Fruit fly (Drosophila melanogaster) whole organism, embryonic: Measurements from ENCODE around the gene Ccp84Aa.

ENCODE experiments used
- B-H1 ChIP-seq: fragments of 200-800 bp; sonication (Bioruptor generic); IDR thresholded peaks from 3 replicates; pipeline ENCODE4 v1.3.6; 2022; ENCODE audit warnings: missing biosample characterization, missing genetic modification characterization
- BtbVII ChIP-seq: fragments of 200-800 bp; sonication (Bioruptor generic); optimal IDR thresholded peaks from 3 replicates; lab custom pipeline; 2017; ENCODE audit warnings: missing biosample characterization, mild to moderate bottlenecking, missing genetic modification characterization
- C15 ChIP-seq: fragments of 200-800 bp; sonication (Bioruptor generic); IDR thresholded peaks from 3 replicates; pipeline ENCODE4 v1.3.6; 2022; ENCODE audit warnings: missing biosample characterization, missing genetic modification characterization
- CG12155 ChIP-seq: fragments of 200-800 bp; sonication (Bioruptor generic); optimal IDR thresholded peaks from 3 replicates; lab custom pipeline; 2016; ENCODE audit warnings: missing biosample characterization, missing genetic modification characterization
- CG12299 ChIP-seq: fragments of 200-800 bp; sonication (Bioruptor generic); optimal IDR thresholded peaks from 2 replicates; lab custom pipeline; 2018; ENCODE audit warnings: missing biosample characterization, mild to moderate bottlenecking, missing genetic modification characterization
- CG14710 ChIP-seq: fragments of 200-800 bp; sonication (Bioruptor generic); optimal IDR thresholded peaks from 3 replicates; lab custom pipeline; 2019; ENCODE audit warnings: missing biosample characterization, mild to moderate bottlenecking, missing genetic modification characterization, moderate library complexity
- CG14965 ChIP-seq: fragments of 200-800 bp; sonication (Bioruptor generic); optimal IDR thresholded peaks from 2 replicates; lab custom pipeline; 2016; ENCODE audit warnings: missing biosample characterization, missing genetic modification characterization, borderline replicate concordance
- CG1529 ChIP-seq: fragments of 200-800 bp; sonication (Bioruptor generic); optimal IDR thresholded peaks from 3 replicates; lab custom pipeline; 2018; ENCODE audit warnings: missing biosample characterization, missing genetic modification characterization
- CG1602 ChIP-seq: fragments of 200-800 bp; sonication (Bioruptor generic); optimal IDR thresholded peaks from 3 replicates; lab custom pipeline; 2016; ENCODE audit warnings: missing biosample characterization, missing genetic modification characterization
- CG17186 ChIP-seq: fragments of 200-800 bp; sonication (Bioruptor generic); optimal IDR thresholded peaks from 3 replicates; lab custom pipeline; 2017; ENCODE audit warnings: missing biosample characterization, missing genetic modification reagents, missing genetic modification characterization
- CG17829 ChIP-seq: fragments of 200-800 bp; optimal IDR thresholded peaks from 2 replicates; lab custom pipeline; 2019; ENCODE audit warnings: missing biosample characterization, mild to moderate bottlenecking, missing genetic modification characterization, moderate library complexity
- CG18011 ChIP-seq: fragments of 200-800 bp; sonication (Bioruptor generic); optimal IDR thresholded peaks from 2 replicates; lab custom pipeline; 2017; ENCODE audit warnings: missing biosample characterization, missing genetic modification characterization, mild to moderate bottlenecking, moderate library complexity, missing genotype
- CG2202 ChIP-seq: fragments of 200-800 bp; sonication (Bioruptor generic); optimal IDR thresholded peaks from 2 replicates; lab custom pipeline; 2018; ENCODE audit warnings: missing biosample characterization, mild to moderate bottlenecking, missing genetic modification characterization
- CG3281 ChIP-seq: fragments of 200-800 bp; sonication (Bioruptor generic); optimal IDR thresholded peaks from 3 replicates; lab custom pipeline; 2017; ENCODE audit warnings: missing biosample characterization, mild to moderate bottlenecking, missing genetic modification characterization
- CG4730 ChIP-seq: fragments of 200-800 bp; sonication (Bioruptor generic); IDR thresholded peaks from 2 replicates; pipeline ENCODE4 v1.3.6; 2022; ENCODE audit warnings: missing biosample characterization, missing genetic modification characterization
- CG8089 ChIP-seq: fragments of 200-800 bp; sonication (Bioruptor generic); optimal IDR thresholded peaks from 3 replicates; lab custom pipeline; 2016; ENCODE audit warnings: missing biosample characterization, missing genetic modification characterization
- CG8290 ChIP-seq, 3 experiments: fragments of 200-800 bp; sonication (Bioruptor generic); optimal IDR thresholded peaks; 2 replicates each; lab custom pipeline; 2016 to 2019; ENCODE audit warnings: missing biosample characterization in 3 of 3, missing genetic modification characterization in 3 of 3, mild to moderate bottlenecking in 2 of 3, moderate library complexity in 1 of 3
- CG8478 ChIP-seq: fragments of >200 bp; optimal IDR thresholded peaks from 2 replicates; lab custom pipeline; 2018
- D19B ChIP-seq: fragments of 200-800 bp; sonication (Bioruptor generic); optimal IDR thresholded peaks from 2 replicates; lab custom pipeline; 2017; ENCODE audit warnings: missing biosample characterization, mild to moderate bottlenecking, missing genetic modification characterization
- Dek ChIP-seq: fragments of 200-800 bp; sonication (Bioruptor generic); optimal IDR thresholded peaks from 3 replicates; lab custom pipeline; 2019; ENCODE audit warnings: missing biosample characterization, mild to moderate bottlenecking, missing genetic modification characterization, moderate library complexity
- E2f2 ChIP-seq: fragments of 200-800 bp; sonication (Bioruptor generic); IDR thresholded peaks from 2 replicates; pipeline ENCODE4 v1.3.6; 2022; ENCODE audit warnings: missing biosample characterization, missing genetic modification characterization
- Elba2 ChIP-seq: fragments of 200-800 bp; sonication (Bioruptor generic); optimal IDR thresholded peaks from 3 replicates; lab custom pipeline; 2016; ENCODE audit warnings: missing biosample characterization, missing genetic modification characterization
- NC2β ChIP-seq: fragments of 200-800 bp; sonication (Bioruptor generic); optimal IDR thresholded peaks from 2 replicates; lab custom pipeline; 2016; ENCODE audit warnings: missing biosample characterization, missing genetic modification characterization
- Neu2 ChIP-seq: fragments of 200-800 bp; sonication (Bioruptor generic); optimal IDR thresholded peaks from 3 replicates; lab custom pipeline; 2016; ENCODE audit warnings: missing biosample characterization, missing genetic modification characterization, borderline replicate concordance
- Pdp1 ChIP-seq, 2 experiments: fragments of 200-800 bp; sonication (Bioruptor generic); optimal IDR thresholded peaks; 3 replicates each; lab custom pipeline; 2016; ENCODE audit warnings: missing biosample characterization in 2 of 2, missing genetic modification characterization in 2 of 2, mild to moderate bottlenecking in 1 of 2, moderate library complexity in 1 of 2
- Sin3A ChIP-seq: fragments of >200 bp; optimal IDR thresholded peaks from 2 replicates; lab custom pipeline; 2018
- Vsx1 ChIP-seq: fragments of 200-800 bp; sonication (Bioruptor generic); optimal IDR thresholded peaks from 2 replicates; lab custom pipeline; 2017; ENCODE audit warnings: missing biosample characterization, mild to moderate bottlenecking, missing genetic modification characterization, missing genetic modification reagents
- Xrp1 ChIP-seq: fragments of 200-800 bp; sonication (Bioruptor generic); IDR thresholded peaks from 2 replicates; pipeline ENCODE4 v1.3.6; 2022; ENCODE audit warnings: missing biosample characterization, missing genetic modification characterization
- cas ChIP-seq: fragments of 200-800 bp; sonication (Bioruptor generic); IDR thresholded peaks from 2 replicates; pipeline ENCODE4 v1.3.6; 2022; ENCODE audit warnings: missing biosample characterization, missing genetic modification characterization
- corto ChIP-seq: fragments of 200-800 bp; sonication (Bioruptor generic); optimal IDR thresholded peaks from 2 replicates; lab custom pipeline; 2016; ENCODE audit warnings: missing biosample characterization, mild to moderate bottlenecking, missing genetic modification characterization, moderate library complexity
- disco-r ChIP-seq: fragments of 200-800 bp; sonication (Bioruptor generic); optimal IDR thresholded peaks from 2 replicates; lab custom pipeline; 2016; ENCODE audit warnings: missing biosample characterization, missing genetic modification characterization
- eve ChIP-seq, 2 experiments: fragments of >200 bp; optimal IDR thresholded peaks; 2 replicates each; lab custom pipeline; 2017; ENCODE audit warnings: missing biosample characterization in 2 of 2, missing genetic modification characterization in 2 of 2
- ftz-f1 ChIP-seq: fragments of 200-800 bp; sonication (Bioruptor generic); optimal IDR thresholded peaks from 2 replicates; lab custom pipeline; 2016; ENCODE audit warnings: missing biosample characterization, missing genetic modification characterization
- klu ChIP-seq: fragments of 200-800 bp; sonication (Bioruptor generic); IDR thresholded peaks from 2 replicates; pipeline ENCODE4 v1.3.6; 2022; ENCODE audit warnings: missing biosample characterization, missing genetic modification characterization
- lola ChIP-seq, 3 experiments: fragments of >200 bp in 2 of 3; fragments of 200-800 bp in 1 of 3; sonication (Bioruptor generic) in 1 of 3; optimal IDR thresholded peaks; 2 replicates each; lab custom pipeline; 2017 to 2019; ENCODE audit warnings: missing biosample characterization in 3 of 3, missing genetic modification characterization in 3 of 3, mild to moderate bottlenecking in 1 of 3, moderate library complexity in 1 of 3
- luna ChIP-seq: fragments of 200-800 bp; sonication (Bioruptor generic); optimal IDR thresholded peaks from 2 replicates; lab custom pipeline; 2016; ENCODE audit warnings: missing biosample characterization, missing genetic modification characterization
- pnt ChIP-seq: fragments of 200-800 bp; sonication (Bioruptor generic); optimal IDR thresholded peaks from 3 replicates; lab custom pipeline; 2016; ENCODE audit warnings: missing biosample characterization, missing genetic modification characterization
- prd ChIP-seq, 3 experiments: fragments of >200 bp in 2 of 3; fragments of 200-800 bp in 1 of 3; sonication (Bioruptor generic) in 1 of 3; optimal IDR thresholded peaks in 2 of 3; IDR thresholded peaks in 1 of 3; 2 replicates in 2 of 3; 3 replicates in 1 of 3; pipeline versions ENCODE4 v1.3.6 to Lab custom; 2017 to 2022; ENCODE audit warnings: missing biosample characterization in 1 of 3, missing genetic modification characterization in 1 of 3
- slp2 ChIP-seq: fragments of 200-800 bp; sonication (Bioruptor generic); optimal IDR thresholded peaks from 2 replicates; lab custom pipeline; 2016; ENCODE audit warnings: missing biosample characterization, missing genetic modification characterization
- sna ChIP-seq: fragments of 200-800 bp; sonication (Bioruptor generic); IDR thresholded peaks from 2 replicates; pipeline ENCODE4 v1.3.6; 2022; ENCODE audit warnings: missing biosample characterization, missing genetic modification characterization; ENCODE audit not compliant: partially characterized antibody
- tna ChIP-seq: fragments of 200-800 bp; sonication (Bioruptor generic); IDR thresholded peaks from 2 replicates; pipeline ENCODE4 v1.3.6; 2022; ENCODE audit warnings: missing biosample characterization, missing genetic modification characterization; ENCODE audit not compliant: partially characterized antibody
- ttk ChIP-seq: fragments of 200-800 bp; sonication (Bioruptor generic); IDR thresholded peaks from 2 replicates; pipeline ENCODE4 v2.1.2; 2022; ENCODE audit warnings: missing biosample characterization, missing genetic modification characterization
- zfh1 ChIP-seq: fragments of 200-800 bp; sonication (Bioruptor generic); IDR thresholded peaks from 3 replicates; pipeline ENCODE4 v1.3.6; 2022; ENCODE audit warnings: missing biosample characterization, missing genetic modification characterization

Ccp84Aa gene

DNA sequence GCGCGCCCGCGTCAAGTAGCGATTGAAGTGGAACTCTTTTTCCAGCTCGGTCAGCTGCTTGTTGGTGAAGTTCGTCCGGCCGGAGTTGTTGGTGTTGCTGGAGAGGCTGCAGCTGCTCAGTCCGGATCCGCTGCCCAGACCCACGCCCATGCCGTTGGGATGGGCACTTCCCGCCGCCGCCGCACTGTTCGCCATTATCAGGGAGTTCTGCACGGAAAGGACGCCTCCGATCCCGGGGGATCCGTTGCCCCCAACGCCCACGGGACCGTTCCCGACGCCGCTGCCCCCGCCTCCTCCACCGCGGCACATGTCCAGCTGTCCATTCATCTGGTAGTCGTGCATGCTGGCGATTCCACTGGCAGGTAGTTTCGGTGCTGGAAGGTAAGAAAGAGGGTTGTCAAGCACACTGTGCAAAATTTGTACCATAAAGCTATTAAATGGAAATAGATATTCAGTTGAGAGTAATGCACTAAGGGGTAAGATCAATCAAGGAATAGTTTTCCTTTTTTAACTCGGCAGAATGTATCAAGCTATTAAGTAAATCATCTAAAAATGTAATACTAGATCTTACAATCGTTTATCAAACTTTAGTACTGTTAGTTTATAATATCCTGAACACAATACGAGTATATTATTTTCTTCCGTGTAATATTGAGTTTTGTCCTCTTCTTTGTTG is 41.1 kb upstream of the Ccp84Aa start (continued):
- TF ChIP-seq CG8290 (GFP tag; optimal IDR thresholded peaks at IDR 0.05; lab: Kevin White, UChicago) (no peak), CG8290 (tag; optimal IDR thresholded peaks at IDR 0.05; lab: Kevin White, UChicago) (no peak), B-H1 (GFP tag; lab: Robert Waterston, UW) (no peak), CG14710 (peak; percentile 31), corto (GFP tag; lab: Kevin White, UChicago) (no peak), D19B (GFP tag; lab: Kevin White, UChicago) (no peak), eve (GFP tag; optimal IDR thresholded peaks at IDR 0.05; lab: Kevin White, UChicago) (peak in 1 of 2 experiments; percentile 27), CG12155 (GFP tag; lab: Kevin White, UChicago) (no peak), CG17186 (GFP tag; lab: Kevin White, UChicago) (no peak), sna (GFP tag; lab: Robert Waterston, UW) (no peak), Elba2 (GFP tag; lab: Kevin White, UChicago) (peak; percentile 28), E2f2 (GFP tag; lab: Robert Waterston, UW) (no peak), Vsx1 (GFP tag; lab: Kevin White, UChicago) (no peak), Neu2 (GFP tag; lab: Kevin White, UChicago) (no peak), CG18011 (GFP tag; lab: Kevin White, UChicago) (no peak), prd (optimal IDR thresholded peaks at IDR 0.05; lab: Kevin White, UChicago) (no peak), prd (GFP tag; IDR thresholded peaks at IDR 0.05; lab: Robert Waterston, UW) (peak; percentile 63; the same call in 2 of the 3 replicates), ftz-f1 (GFP tag; lab: Kevin White, UChicago) (no peak), CG1602 (no peak), Dek (no peak), BtbVII (GFP tag; lab: Kevin White, UChicago) (no peak), CG14965 (GFP tag; lab: Kevin White, UChicago) (no peak), CG4730 (GFP tag; lab: Robert Waterston, UW) (no peak), C15 (GFP tag; lab: Robert Waterston, UW) (no peak), CG12299 (tag; lab: Kevin White, UChicago) (no peak), tna (GFP tag; lab: Robert Waterston, UW) (no peak), cas (no peak), Pdp1 (GFP tag; optimal IDR thresholded peaks at IDR 0.05; lab: Kevin White, UChicago) (no peak), pnt (no peak), CG1529 (GFP tag; lab: Kevin White, UChicago) (no peak), ttk (GFP tag; lab: Robert Waterston, UW) (no peak), CG17829 (tag; lab: Kevin White, UChicago) (peak; percentile 9), CG2202 (tag; lab: Kevin White, UChicago) (no peak), CG8089 (no peak), Xrp1 (GFP tag; lab: Robert Waterston, UW) (peak; percentile 41; the same call in 1 of the 2 replicates), klu (GFP tag; lab: Robert Waterston, UW) (no peak), slp2 (GFP tag; lab: Kevin White, UChicago) (no peak), luna (GFP tag; lab: Kevin White, UChicago) (no peak), zfh1 (GFP tag; lab: Robert Waterston, UW) (no peak), CG8478 (no peak), Sin3A (lab: Kevin White, UChicago) (no peak), CG3281 (GFP tag; lab: Kevin White, UChicago) (no peak), lola (GFP tag; optimal IDR thresholded peaks at IDR 0.05; lab: Kevin White, UChicago) (peak in 1 of 3 experiments; percentile 51), disco-r (GFP tag; lab: Kevin White, UChicago) (no peak), NC2β (GFP tag; lab: Kevin White, UChicago) (no peak)
